Fruit fly (Drosophila melanogaster) whole organism, wandering third instar larva: Measurements from ENCODE around the gene CG7386.
A peak's percentile ranks its signal among the peaks of the same experiment; 100 is the strongest.

Experiments
- Abd-B ChIP-seq: fragments of >200 bp; optimal IDR thresholded peaks from 2 replicates; lab custom pipeline; 2017; ENCODE audit warnings: missing biosample characterization, missing genetic modification characterization
- Dfd ChIP-seq: fragments of >200 bp; optimal IDR thresholded peaks from 2 replicates; lab custom pipeline; 2017; ENCODE audit warnings: missing biosample characterization, missing genetic modification characterization
- Rel ChIP-seq, 2 experiments: fragments of 200-800 bp; sonication (Bioruptor generic) in 1 of 2; optimal IDR thresholded peaks; 2 replicates in 1 of 2; 3 replicates in 1 of 2; lab custom pipeline; 2016 to 2019; ENCODE audit warnings: mild to moderate bottlenecking in 2 of 2, missing biosample characterization in 2 of 2, missing genetic modification characterization in 2 of 2, moderate library complexity in 1 of 2
- brk ChIP-seq: fragments of 200-800 bp; sonication (Bioruptor generic); optimal IDR thresholded peaks from 2 replicates; lab custom pipeline; 2016; ENCODE audit warnings: missing biosample characterization, mild to moderate bottlenecking, missing genetic modification characterization
- psq ChIP-seq: fragments of 200-800 bp; sonication (Bioruptor generic); optimal IDR thresholded peaks from 3 replicates; lab custom pipeline; 2017; ENCODE audit warnings: missing biosample characterization, mild to moderate bottlenecking, missing genetic modification characterization, moderate library complexity
- rgr ChIP-seq: fragments of 200-800 bp; sonication (Bioruptor generic); optimal IDR thresholded peaks from 3 replicates; lab custom pipeline; 2016; ENCODE audit warnings: missing biosample characterization, mild to moderate bottlenecking, missing genetic modification characterization
- sage ChIP-seq: fragments of 200-800 bp; sonication (Bioruptor generic); optimal IDR thresholded peaks from 2 replicates; lab custom pipeline; 2016; ENCODE audit warnings: missing biosample characterization, mild to moderate bottlenecking, missing genetic modification characterization
- tai ChIP-seq: sonication (Bioruptor generic); optimal IDR thresholded peaks from 2 replicates; lab custom pipeline; 2016; ENCODE audit warnings: missing biosample characterization, missing genetic modification characterization

- TF ChIP-seq sage = no peak
- no peak for TF ChIP-seq Abd-B (GFP tag; lab: Kevin White, UChicago)
- TF ChIP-seq Rel (GFP tag; optimal IDR thresholded peaks at IDR 0.05; lab: Kevin White, UChicago) = no peak
- no peak for TF ChIP-seq Rel (tag; optimal IDR thresholded peaks at IDR 0.05; lab: Kevin White, UChicago)
- no peak for TF ChIP-seq tai (GFP tag; lab: Kevin White, UChicago)
- no peak for TF ChIP-seq Dfd
- TF ChIP-seq brk = no peak
- TF ChIP-seq rgr (GFP tag; lab: Kevin White, UChicago) = no peak
- TF ChIP-seq psq (GFP tag; lab: Kevin White, UChicago) = peak; percentile 64
These were observed 7.8 kb upstream of the CG7386 start, which contains the start of gene CG10274 for dm6 chr3L:6181776-6182175.
